Worm (Caenorhabditis elegans): Measurements from ENCODE around the gene srh-72.
"Not testable (repeated sequence)": the region's sequence is repeated elsewhere in the genome, so short reads cannot be mapped to it uniquely, and the experiment has no call there.

- not testable (repeated sequence) for TF ChIP-seq T07F8.4 (tag; optimal IDR thresholded peaks at IDR 0.05); snpc-1.3 (tag; optimal IDR thresholded peaks at IDR 0.05; ENCODE audit: insufficient read depth); F57A8.1 (GFP tag; optimal IDR thresholded peaks at IDR 0.05); aptf-3 (GFP tag; IDR thresholded peaks at IDR 0.05); snpc-4 (GFP tag; optimal IDR thresholded peaks at IDR 0.05); snpc-4 (tag; optimal IDR thresholded peaks at IDR 0.05); B0019.2 (GFP tag; conservative IDR thresholded peaks at IDR 0.05)
Measured at ce11 chrII:1633490-1633889, 6.9 kb downstream of the srh-72 start, which contains the start of gene C08E3.1.

Data from whole organism, young adult.